Worm (Caenorhabditis elegans) whole organism, L4 larva: ENCODE results near the gene tag-314.
A peak's percentile ranks its signal among the peaks of the same experiment; 100 is the strongest.

ENCODE experiments used
- D1046.2 ChIP-seq: fragments of 200-800 bp; sonication (Bioruptor generic); IDR thresholded peaks from 2 replicates; pipeline ENCODE4 v1.3.6; 2022; ENCODE audit warnings: missing genetic modification characterization, missing compliant biosample characterization
- F10B5.3 ChIP-seq: sonication (generic microtip); optimal IDR thresholded peaks from 2 replicates; lab custom pipeline; 2016; ENCODE audit warnings: mild to moderate bottlenecking, missing genetic modification characterization, missing compliant biosample characterization
- F26F4.8 ChIP-seq: fragments of 200-800 bp; sonication (Bioruptor generic); conservative IDR thresholded peaks from 2 replicates; pipeline ENCODE4 v1.3.6; 2022; ENCODE audit warnings: missing genetic modification characterization, missing compliant biosample characterization
- F49E8.2 ChIP-seq: sonication (generic microtip); optimal IDR thresholded peaks from 2 replicates; lab custom pipeline; 2016; ENCODE audit warnings: missing compliant biosample characterization, mild to moderate bottlenecking, missing genetic modification characterization, borderline replicate concordance
- T20F7.1 ChIP-seq: fragments of 200-800 bp; sonication (Bioruptor generic); optimal IDR thresholded peaks from 2 replicates; lab custom pipeline; 2018; ENCODE audit warnings: mild to moderate bottlenecking, missing genetic modification characterization, missing compliant biosample characterization
- Y75B8A.6 ChIP-seq: fragments of 200-800 bp; sonication (Bioruptor generic); IDR thresholded peaks from 2 replicates; pipeline ENCODE4 v1.3.6; 2022; ENCODE audit warnings: missing genetic modification reagents, missing genetic modification characterization, missing compliant biosample characterization
- ZK337.2 ChIP-seq: fragments of 200-800 bp; sonication (Bioruptor generic); IDR thresholded peaks from 2 replicates; pipeline ENCODE4 v1.3.6; 2022; ENCODE audit warnings: missing genetic modification reagents, missing genetic modification characterization, missing compliant biosample characterization
- ZK546.5 ChIP-seq, 2 experiments: sonication (generic microtip); optimal IDR thresholded peaks; 2 replicates each; lab custom pipeline; 2017; ENCODE audit warnings: missing biosample characterization in 2 of 2, missing genetic modification characterization in 2 of 2
- aha-1 ChIP-seq: fragments of 150-350 bp; peaks from one replicate; lab custom pipeline; 2014; ENCODE audit warnings: missing biosample characterization, missing genetic modification characterization
- aly-2 ChIP-seq: sonication (generic microtip); optimal IDR thresholded peaks from 2 replicates; lab custom pipeline; 2018; ENCODE audit warnings: missing biosample characterization, missing genetic modification characterization
- ama-1 ChIP-seq: fragments of 150-350 bp; optimal IDR thresholded peaks from 2 replicates; lab custom pipeline; 2014; ENCODE audit warnings: inconsistent platforms, mixed read lengths
- ceh-20 ChIP-seq: fragments of 200-800 bp; sonication (Bioruptor generic); IDR thresholded peaks from 2 replicates; pipeline ENCODE4 v1.3.6; 2022; ENCODE audit warnings: missing genetic modification reagents, missing genetic modification characterization, missing compliant biosample characterization
- ceh-62 ChIP-seq: sonication (generic microtip); optimal IDR thresholded peaks from 2 replicates; lab custom pipeline; 2017; ENCODE audit warnings: missing biosample characterization, missing genetic modification characterization
- cey-2 ChIP-seq: sonication (generic microtip); optimal IDR thresholded peaks from 3 replicates; lab custom pipeline; 2017; ENCODE audit warnings: missing genetic modification characterization, mild to moderate bottlenecking, missing compliant biosample characterization, antibody characterized with exemption, borderline replicate concordance; ENCODE audit not compliant: insufficient read depth
- daf-16 ChIP-seq, 3 experiments: sonication (generic microtip); optimal IDR thresholded peaks; 2 replicates each; lab custom pipeline; 2016 to 2017; ENCODE audit warnings: missing genetic modification characterization in 3 of 3, missing genetic modification reagents in 3 of 3, mild to moderate bottlenecking in 2 of 3, missing compliant biosample characterization in 2 of 3, missing biosample characterization in 1 of 3, moderate library complexity in 1 of 3
- dmd-6 ChIP-seq: fragments of 200-800 bp; sonication (Bioruptor generic); IDR thresholded peaks from 2 replicates; pipeline ENCODE4 v1.3.6; 2022; ENCODE audit warnings: missing genetic modification reagents, missing genetic modification characterization, missing compliant biosample characterization
- dmd-9 ChIP-seq: fragments of 200-800 bp; sonication (Bioruptor generic); IDR thresholded peaks from 2 replicates; pipeline ENCODE4 v1.3.6; 2022; ENCODE audit warnings: missing genetic modification reagents, missing genetic modification characterization, missing compliant biosample characterization
- dpl-1 ChIP-seq: fragments of 150-350 bp; optimal IDR thresholded peaks from 2 replicates; lab custom pipeline; 2014; ENCODE audit warnings: missing biosample characterization, missing genetic modification reagents, missing genetic modification characterization
- duxl-1 ChIP-seq: sonication (generic microtip); optimal IDR thresholded peaks from 2 replicates; lab custom pipeline; 2016; ENCODE audit warnings: mild to moderate bottlenecking, missing genetic modification characterization, moderate library complexity, missing compliant biosample characterization; ENCODE audit not compliant: poor library complexity
- fos-1 ChIP-seq: fragments of 150-350 bp; optimal IDR thresholded peaks from 2 replicates; lab custom pipeline; 2014; ENCODE audit warnings: missing biosample characterization, missing genetic modification characterization
- gei-8 ChIP-seq: fragments of 200-800 bp; sonication (Bioruptor generic); optimal IDR thresholded peaks from 2 replicates; lab custom pipeline; 2018; ENCODE audit warnings: mild to moderate bottlenecking, missing genetic modification characterization, missing compliant biosample characterization
- hif-1 ChIP-seq, 2 experiments: sonication (generic microtip); optimal IDR thresholded peaks; 2 replicates each; lab custom pipeline; 2016 to 2017; ENCODE audit warnings: missing compliant biosample characterization in 2 of 2, missing genetic modification characterization in 2 of 2, missing genetic modification reagents in 2 of 2, missing genotype in 2 of 2, mild to moderate bottlenecking in 1 of 2
- hlh-11 ChIP-seq: fragments of 200-800 bp; sonication (Bioruptor generic); optimal IDR thresholded peaks from 2 replicates; lab custom pipeline; 2018; ENCODE audit warnings: mild to moderate bottlenecking, missing genetic modification characterization, missing compliant biosample characterization
- lin-38 ChIP-seq: fragments of 200-800 bp; sonication (Bioruptor generic); IDR thresholded peaks from 2 replicates; pipeline ENCODE4 v1.3.6; 2022; ENCODE audit warnings: missing genetic modification reagents, missing genetic modification characterization, missing compliant biosample characterization
- lin-39 ChIP-seq: fragments of 150-350 bp; optimal IDR thresholded peaks from 2 replicates; lab custom pipeline; 2014; ENCODE audit warnings: missing biosample characterization, missing genetic modification reagents, missing genetic modification characterization
- nhr-10 ChIP-seq: fragments of 150-350 bp; optimal IDR thresholded peaks from 2 replicates; lab custom pipeline; 2014; ENCODE audit warnings: missing biosample characterization, missing genetic modification characterization
- nhr-102 ChIP-seq: sonication (generic microtip); optimal IDR thresholded peaks from 2 replicates; lab custom pipeline; 2016; ENCODE audit warnings: mild to moderate bottlenecking, missing genetic modification characterization, moderate library complexity, missing compliant biosample characterization
- nhr-11 ChIP-seq: fragments of 150-350 bp; optimal IDR thresholded peaks from 2 replicates; lab custom pipeline; 2014; ENCODE audit warnings: missing biosample characterization, missing genetic modification characterization
- nhr-28 ChIP-seq: fragments of 150-350 bp; optimal IDR thresholded peaks from 2 replicates; lab custom pipeline; 2014; ENCODE audit warnings: missing biosample characterization, missing genetic modification characterization
- nhr-41 ChIP-seq: fragments of 200-800 bp; sonication (Bioruptor generic); IDR thresholded peaks from 2 replicates; pipeline ENCODE4 v1.3.6; 2022; ENCODE audit warnings: missing genetic modification reagents, missing genetic modification characterization, missing compliant biosample characterization
- pqm-1 ChIP-seq: sonication (generic microtip); optimal IDR thresholded peaks from 2 replicates; lab custom pipeline; 2017; ENCODE audit warnings: missing biosample characterization, missing genetic modification characterization
- sdz-12 ChIP-seq: fragments of 200-800 bp; sonication (Bioruptor generic); optimal IDR thresholded peaks from 2 replicates; lab custom pipeline; 2018; ENCODE audit warnings: mild to moderate bottlenecking, missing genetic modification characterization, missing compliant biosample characterization
- set-16 ChIP-seq: fragments of 200-800 bp; sonication (Bioruptor generic); IDR thresholded peaks from 2 replicates; pipeline ENCODE4 v1.3.6; 2022; ENCODE audit warnings: missing genetic modification reagents, missing genetic modification characterization, missing compliant biosample characterization
- snpc-4 ChIP-seq: fragments of 150-350 bp; optimal IDR thresholded peaks from 2 replicates; lab custom pipeline; 2014; ENCODE audit warnings: missing biosample characterization, missing genetic modification characterization
- tra-1 ChIP-seq: fragments of 200-800 bp; sonication (Bioruptor generic); IDR thresholded peaks from 2 replicates; pipeline ENCODE4 v1.3.6; 2022; ENCODE audit warnings: missing genetic modification reagents, missing genetic modification characterization, missing compliant biosample characterization
- unc-62 ChIP-seq, 3 experiments: fragments of 150-350 bp in 1 of 3; sonication (generic microtip); optimal IDR thresholded peaks in 2 of 3; peaks in 1 of 3; 1 replicate in 1 of 3; 2 replicates in 2 of 3; lab custom pipeline; 2014 to 2017; ENCODE audit warnings: missing biosample characterization in 3 of 3, missing genetic modification characterization in 3 of 3, missing genetic modification reagents in 3 of 3, missing genotype in 1 of 3
- vab-7 ChIP-seq: fragments of 200-800 bp; sonication (Bioruptor generic); IDR thresholded peaks from 2 replicates; pipeline ENCODE4 v1.3.6; 2022; ENCODE audit warnings: missing genetic modification reagents, missing genetic modification characterization, missing compliant biosample characterization
- zag-1 ChIP-seq: fragments of 150-350 bp; optimal IDR thresholded peaks from 2 replicates; lab custom pipeline; 2014; ENCODE audit warnings: missing biosample characterization, missing genetic modification characterization
- zfp-3 ChIP-seq: fragments of 200-800 bp; sonication (Bioruptor generic); conservative IDR thresholded peaks from 2 replicates; pipeline ENCODE4 v1.3.6; 2022; ENCODE audit warnings: missing genetic modification reagents, missing genetic modification characterization, missing compliant biosample characterization
- ztf-11 ChIP-seq: fragments of 150-350 bp; optimal IDR thresholded peaks from 2 replicates; lab custom pipeline; 2014; ENCODE audit warnings: missing biosample characterization, missing genetic modification characterization
- ztf-7 ChIP-seq: fragments of 150-350 bp; optimal IDR thresholded peaks from 2 replicates; lab custom pipeline; 2014; ENCODE audit warnings: missing biosample characterization, missing genetic modification characterization

The tag-314 gene

ce11 chrV:10472901-10473774 is 44.6 kb upstream of the tag-314 start:
- no peak for TF ChIP-seq sdz-12 (GFP tag; lab: Kevin White, UChicago)
- no peak for TF ChIP-seq zfp-3 (GFP tag; lab: Robert Waterston, UW)
- TF ChIP-seq nhr-11: no peak
- no peak for TF ChIP-seq nhr-10 (tag; lab: Kevin White, UChicago)
- peak; percentile 49 to 81 for TF ChIP-seq hif-1 (tag; optimal IDR thresholded peaks at IDR 0.05; lab: Kevin White, UChicago)
- TF ChIP-seq zag-1 (tag; lab: Kevin White, UChicago): no peak
- TF ChIP-seq aly-2 (tag; lab: Kevin White, UChicago): no peak
- TF ChIP-seq lin-38 (GFP tag; lab: Robert Waterston, UW): no peak
- peak; percentile 95 for TF ChIP-seq aha-1
- TF ChIP-seq nhr-28 (tag; lab: Kevin White, UChicago): peak; percentile 0
- TF ChIP-seq unc-62 (GFP tag; optimal IDR thresholded peaks at IDR 0.05 in 1 of 2; lab: Kevin White, UChicago): peak in 1 of 2 experiments; percentile 31
- TF ChIP-seq unc-62 (tag; optimal IDR thresholded peaks at IDR 0.05; lab: Kevin White, UChicago): no peak
- no peak for TF ChIP-seq ztf-7 (tag; lab: Kevin White, UChicago)
- TF ChIP-seq ceh-62 (tag; lab: Kevin White, UChicago): no peak
- no peak for TF ChIP-seq lin-39
- no peak for TF ChIP-seq dmd-6

ce11 chrV:10471007-10471406 is 42.5 kb upstream of the tag-314 start:
- 0 out of 2 replicates have a peak, but pooled peaks have one; percentile 31 for TF ChIP-seq F26F4.8 (GFP tag; lab: Robert Waterston, UW)
- TF ChIP-seq snpc-4: no peak
- TF ChIP-seq ama-1: peak; percentile 46
- 0 out of 2 replicates have a peak, but pooled peaks have one; percentile 6 for TF ChIP-seq Y75B8A.6 (GFP tag; lab: Robert Waterston, UW)
- TF ChIP-seq zfp-3 (GFP tag; lab: Robert Waterston, UW): 0 out of 2 replicates have a peak, but pooled peaks have one; percentile 25
- TF ChIP-seq nhr-102 (tag; lab: Kevin White, UChicago): no peak
- TF ChIP-seq pqm-1: no peak
- TF ChIP-seq aha-1: peak; percentile 97
- TF ChIP-seq D1046.2: no peak
- TF ChIP-seq hif-1 (tag; optimal IDR thresholded peaks at IDR 0.05; lab: Kevin White, UChicago): peak in 1 of 2 experiments; percentile 23
- no peak for TF ChIP-seq T20F7.1 (GFP tag; lab: Kevin White, UChicago)
- TF ChIP-seq, all 104 proteins: peak for 6

DNA sequence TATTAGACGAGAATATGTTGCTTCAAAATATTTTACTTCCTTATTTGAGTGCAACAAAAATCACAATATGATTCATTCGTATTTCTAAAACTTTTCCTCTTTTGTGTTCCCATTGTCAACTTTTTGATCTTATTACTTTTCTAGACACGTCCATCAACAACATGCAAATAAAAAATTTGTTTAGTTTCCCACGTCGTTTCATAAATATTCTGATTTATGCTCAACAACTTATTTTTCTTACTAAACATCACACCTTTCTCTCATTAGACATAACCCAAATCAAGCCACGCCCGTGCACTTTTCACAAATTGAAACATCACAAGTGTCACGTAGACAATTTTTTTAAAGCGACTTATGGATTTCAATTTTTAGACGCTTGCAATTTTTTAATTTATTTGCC is 41.3 kb upstream of the tag-314 start:
- TF ChIP-seq aha-1 (peak; percentile 92), dpl-1 (GFP tag; lab: Kevin White, UChicago) (no peak)

DNA sequence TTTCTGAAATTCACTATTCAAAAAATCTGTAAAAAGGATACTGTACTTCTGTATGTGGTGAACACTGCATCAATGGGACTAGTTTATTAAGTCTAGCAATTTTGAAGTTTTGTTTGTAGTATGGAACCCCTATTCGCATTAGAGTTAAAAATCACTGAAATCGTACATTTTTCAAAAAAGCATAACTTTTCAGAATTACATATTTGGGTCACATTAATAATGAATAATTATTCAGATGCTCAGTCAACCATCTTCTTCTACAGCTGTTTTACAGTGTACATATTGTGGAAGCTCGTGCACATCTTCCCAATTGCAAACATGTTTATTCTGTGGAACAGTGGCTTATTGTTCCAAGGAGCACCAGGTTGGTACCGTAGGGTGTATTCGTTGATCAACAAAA is 40.2 kb upstream of the tag-314 start:
- TF ChIP-seq ama-1: no peak
- peak in 1 of 2 experiments; percentile 55 for TF ChIP-seq daf-16 (GFP tag; optimal IDR thresholded peaks at IDR 0.05; lab: Kevin White, UChicago)
- TF ChIP-seq daf-16 (tag; optimal IDR thresholded peaks at IDR 0.05; lab: Kevin White, UChicago): no peak
- no peak for TF ChIP-seq set-16
- TF ChIP-seq unc-62 (GFP tag; optimal IDR thresholded peaks at IDR 0.05 in 1 of 2; lab: Kevin White, UChicago): peak in 1 of 2 experiments; percentile 95
- no peak for TF ChIP-seq unc-62 (tag; optimal IDR thresholded peaks at IDR 0.05; lab: Kevin White, UChicago)

ce11 chrV:10468190-10468589 is 39.7 kb upstream of the tag-314 start, which contains the start of gene egl-9:
TSS of gene egl-9 (plus strand) at chrV:10468517.
- TF ChIP-seq F49E8.2 (tag; lab: Kevin White, UChicago) (no peak), cey-2 (tag; lab: Kevin White, UChicago) (no peak), ceh-20 (GFP tag; lab: Robert Waterston, UW) (0 out of 2 replicates have a peak, but pooled peaks have one; percentile 48), duxl-1 (no peak), ZK546.5 (tag; optimal IDR thresholded peaks at IDR 0.05; lab: Kevin White, UChicago) (no peak), nhr-11 (no peak), tra-1 (GFP tag; lab: Robert Waterston, UW) (peak; percentile 31; the same call in 1 of the 2 replicates), fos-1 (tag; lab: Kevin White, UChicago) (no peak), vab-7 (no peak), nhr-41 (GFP tag; lab: Robert Waterston, UW) (no peak), ztf-11 (tag; lab: Kevin White, UChicago) (no peak), F10B5.3 (no peak), gei-8 (no peak), dmd-9 (GFP tag; lab: Robert Waterston, UW) (no peak), hlh-11 (tag; lab: Kevin White, UChicago) (peak; percentile 83), dpl-1 (GFP tag; lab: Kevin White, UChicago) (no peak), ZK337.2 (GFP tag; lab: Robert Waterston, UW) (no peak), nhr-10 (tag; lab: Kevin White, UChicago) (no peak), aly-2 (tag; lab: Kevin White, UChicago) (no peak)
